Fruit fly (Drosophila melanogaster) whole organism, wandering third instar larva: Measurements from ENCODE around the gene CG34433.

Experiments
- Abd-B ChIP-seq: fragments of >200 bp; optimal IDR thresholded peaks from 2 replicates; lab custom pipeline; 2017; ENCODE audit warnings: missing biosample characterization, missing genetic modification characterization
- CG32264 ChIP-seq: fragments of 200-800 bp; sonication (Bioruptor generic); optimal IDR thresholded peaks from 2 replicates; lab custom pipeline; 2016; ENCODE audit warnings: missing biosample characterization, missing genetic modification characterization
- CG9705 ChIP-seq: fragments of 200-800 bp; sonication (Bioruptor generic); optimal IDR thresholded peaks from 2 replicates; lab custom pipeline; 2018; ENCODE audit warnings: missing biosample characterization, mild to moderate bottlenecking, missing genetic modification characterization
- CrebA ChIP-seq: fragments of 200-800 bp; sonication (Bioruptor generic); optimal IDR thresholded peaks from 2 replicates; lab custom pipeline; 2016; ENCODE audit warnings: missing biosample characterization, mild to moderate bottlenecking, missing genetic modification characterization, borderline replicate concordance
- Dfd ChIP-seq: fragments of >200 bp; optimal IDR thresholded peaks from 2 replicates; lab custom pipeline; 2017; ENCODE audit warnings: missing biosample characterization, missing genetic modification characterization
- Dif ChIP-seq: fragments of 200-275, 200-300 bp; sonication (Bioruptor generic); optimal IDR thresholded peaks from 2 replicates; lab custom pipeline; 2018; ENCODE audit warnings: missing biosample characterization, missing genetic modification characterization; ENCODE audit not compliant: partially characterized antibody
- GATAd ChIP-seq: sonication (Bioruptor generic); optimal IDR thresholded peaks from 2 replicates; lab custom pipeline; 2016; ENCODE audit warnings: missing biosample characterization, missing genetic modification characterization
- HLH106 ChIP-seq: fragments of 200-800 bp; optimal IDR thresholded peaks from 3 replicates; lab custom pipeline; 2019; ENCODE audit warnings: missing biosample characterization, mild to moderate bottlenecking, missing genetic modification characterization, moderate library complexity
- Hnf4 ChIP-seq: fragments of 200-800 bp; sonication (Bioruptor generic); optimal IDR thresholded peaks from 2 replicates; lab custom pipeline; 2016; ENCODE audit warnings: missing biosample characterization, mild to moderate bottlenecking, missing genetic modification characterization
- Hr78 ChIP-seq: fragments of >200 bp; optimal IDR thresholded peaks from 2 replicates; lab custom pipeline; 2017; ENCODE audit warnings: missing biosample characterization, missing genetic modification characterization
- Hr83 ChIP-seq: fragments of 200-300 bp; sonication (Bioruptor generic); optimal IDR thresholded peaks from 2 replicates; lab custom pipeline; 2016; ENCODE audit warnings: missing biosample characterization, mild to moderate bottlenecking, missing genetic modification characterization, moderate library complexity; ENCODE audit not compliant: poor library complexity, severe bottlenecking
- Jra ChIP-seq: sonication (Bioruptor generic); optimal IDR thresholded peaks from 2 replicates; lab custom pipeline; 2016; ENCODE audit warnings: missing biosample characterization, missing genetic modification characterization
- Mio ChIP-seq: sonication (Bioruptor generic); optimal IDR thresholded peaks from 2 replicates; lab custom pipeline; 2016; ENCODE audit warnings: missing biosample characterization, missing genetic modification characterization
- N ChIP-seq: fragments of >200 bp; optimal IDR thresholded peaks from 2 replicates; lab custom pipeline; 2018; ENCODE audit warnings: missing biosample characterization, missing external identifiers, missing genetic modification characterization
- OdsH ChIP-seq: fragments of 200-800 bp; sonication (Bioruptor generic); optimal IDR thresholded peaks from 2 replicates; lab custom pipeline; 2016; ENCODE audit warnings: missing biosample characterization, mild to moderate bottlenecking, missing genetic modification characterization
- Rel ChIP-seq, 2 experiments: fragments of 200-800 bp; sonication (Bioruptor generic) in 1 of 2; optimal IDR thresholded peaks; 2 replicates in 1 of 2; 3 replicates in 1 of 2; lab custom pipeline; 2016 to 2019; ENCODE audit warnings: mild to moderate bottlenecking in 2 of 2, missing biosample characterization in 2 of 2, missing genetic modification characterization in 2 of 2, moderate library complexity in 1 of 2
- Sp1 ChIP-seq: fragments of 200-800 bp; sonication (Bioruptor generic); optimal IDR thresholded peaks from 3 replicates; lab custom pipeline; 2019; ENCODE audit warnings: missing biosample characterization, mild to moderate bottlenecking, missing genetic modification characterization, moderate library complexity
- Vsx2 ChIP-seq: fragments of 200-300, 225-300 bp; sonication (Bioruptor generic); optimal IDR thresholded peaks from 2 replicates; lab custom pipeline; 2018; ENCODE audit warnings: missing biosample characterization, missing genetic modification characterization; ENCODE audit not compliant: partially characterized antibody
- br ChIP-seq: fragments of 200-800 bp; sonication (Bioruptor generic); optimal IDR thresholded peaks from 2 replicates; lab custom pipeline; 2016; ENCODE audit warnings: missing biosample characterization, missing genetic modification characterization
- brk ChIP-seq: fragments of 200-800 bp; sonication (Bioruptor generic); optimal IDR thresholded peaks from 2 replicates; lab custom pipeline; 2016; ENCODE audit warnings: missing biosample characterization, mild to moderate bottlenecking, missing genetic modification characterization
- dl ChIP-seq, 2 experiments: fragments of 175-275, 200-275 bp in 1 of 2; fragments of 200-275 bp in 1 of 2; sonication (Bioruptor generic); optimal IDR thresholded peaks; lab custom pipeline; 2018; ENCODE audit warnings: mild to moderate bottlenecking in 2 of 2, missing biosample characterization in 2 of 2, missing genetic modification characterization in 2 of 2, moderate library complexity in 2 of 2; ENCODE audit not compliant: partially characterized antibody in 2 of 2, insufficient read depth in 1 of 2
- dmrt93B ChIP-seq: fragments of 200-800 bp; sonication (Bioruptor generic); optimal IDR thresholded peaks from 2 replicates; lab custom pipeline; 2018; ENCODE audit warnings: missing biosample characterization, mild to moderate bottlenecking, missing genetic modification characterization
- dsf ChIP-seq: sonication (Bioruptor generic); optimal IDR thresholded peaks from 2 replicates; lab custom pipeline; 2016; ENCODE audit warnings: missing biosample characterization, missing genetic modification characterization, borderline replicate concordance
- ey ChIP-seq: fragments of 200-800 bp; sonication (Bioruptor generic); optimal IDR thresholded peaks from 2 replicates; lab custom pipeline; 2016; ENCODE audit warnings: missing biosample characterization, missing genetic modification characterization
- foxo ChIP-seq, 2 experiments: fragments of 200-800 bp; sonication (Bioruptor generic); optimal IDR thresholded peaks; 2 replicates in 1 of 2; 3 replicates in 1 of 2; lab custom pipeline; 2016 to 2017; ENCODE audit warnings: missing biosample characterization in 2 of 2, missing genetic modification characterization in 2 of 2
- fru ChIP-seq: fragments of 200-800 bp; sonication (Bioruptor generic); optimal IDR thresholded peaks from 3 replicates; lab custom pipeline; 2016; ENCODE audit warnings: missing biosample characterization, mild to moderate bottlenecking, missing genetic modification characterization
- h ChIP-seq: fragments of 200-800 bp; sonication (Bioruptor generic); optimal IDR thresholded peaks from 3 replicates; lab custom pipeline; 2016; ENCODE audit warnings: missing biosample characterization, mild to moderate bottlenecking, missing genetic modification characterization
- jim ChIP-seq: fragments of 175-275, 200-325 bp; sonication (Bioruptor generic); optimal IDR thresholded peaks from 2 replicates; lab custom pipeline; 2016; ENCODE audit warnings: missing biosample characterization, mild to moderate bottlenecking, missing genetic modification characterization
- lola ChIP-seq: fragments of >200 bp; optimal IDR thresholded peaks from 2 replicates; lab custom pipeline; 2017; ENCODE audit warnings: missing biosample characterization, missing genetic modification characterization
- pan ChIP-seq: fragments of >200 bp; optimal IDR thresholded peaks from 2 replicates; lab custom pipeline; 2017
- psq ChIP-seq: fragments of 200-800 bp; sonication (Bioruptor generic); optimal IDR thresholded peaks from 3 replicates; lab custom pipeline; 2017; ENCODE audit warnings: missing biosample characterization, mild to moderate bottlenecking, missing genetic modification characterization, moderate library complexity
- rgr ChIP-seq: fragments of 200-800 bp; sonication (Bioruptor generic); optimal IDR thresholded peaks from 3 replicates; lab custom pipeline; 2016; ENCODE audit warnings: missing biosample characterization, mild to moderate bottlenecking, missing genetic modification characterization
- sage ChIP-seq: fragments of 200-800 bp; sonication (Bioruptor generic); optimal IDR thresholded peaks from 2 replicates; lab custom pipeline; 2016; ENCODE audit warnings: missing biosample characterization, mild to moderate bottlenecking, missing genetic modification characterization
- sv ChIP-seq: fragments of 200-800 bp; sonication (Bioruptor generic); optimal IDR thresholded peaks from 3 replicates; lab custom pipeline; 2016; ENCODE audit warnings: missing biosample characterization, missing genetic modification characterization
- tai ChIP-seq: sonication (Bioruptor generic); optimal IDR thresholded peaks from 2 replicates; lab custom pipeline; 2016; ENCODE audit warnings: missing biosample characterization, missing genetic modification characterization
- usp ChIP-seq: fragments of >200 bp; optimal IDR thresholded peaks from 2 replicates; lab custom pipeline; 2017; ENCODE audit warnings: missing biosample characterization, missing genetic modification characterization
- woc ChIP-seq: sonication (Bioruptor generic); optimal IDR thresholded peaks from 2 replicates; lab custom pipeline; 2016; ENCODE audit warnings: missing biosample characterization, mild to moderate bottlenecking, missing genetic modification characterization

The CG34433 gene

dm6 chr3R:30648451-30648850 is 1.3 kb upstream of the CG34433 start, which contains the start of gene PH4alphaPV:
TSS of gene PH4alphaPV (minus strand) at chr3R:30648551.
- TF ChIP-seq psq (no peak), sv (GFP tag; lab: Kevin White, UChicago) (no peak), GATAd (GFP tag; lab: Kevin White, UChicago) (no peak)

DNA sequence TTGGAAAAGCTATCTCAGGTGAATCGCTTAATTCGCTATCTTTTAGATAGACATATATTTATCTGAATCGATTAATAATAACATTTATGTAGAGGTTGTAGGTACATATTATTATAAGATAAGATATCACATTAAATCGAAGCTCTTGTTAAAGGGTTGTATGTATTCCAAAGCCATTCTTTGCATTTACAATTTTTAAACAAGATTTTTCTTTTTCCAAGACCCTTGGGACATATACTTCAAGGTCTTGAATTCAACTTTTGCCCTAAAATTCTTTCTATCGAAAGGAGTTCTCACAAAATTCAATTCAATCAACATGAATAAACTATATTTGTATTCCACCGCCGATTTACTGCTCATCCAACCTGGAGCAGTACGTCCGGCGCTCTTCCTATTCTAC is 910 bp upstream of the CG34433 start, which contains the start of gene CG34432:
Gene CG34432 (plus strand): TSS at position 301 of the 400 bp plus-strand sequence.
- TF ChIP-seq Mio (GFP tag; lab: Kevin White, UChicago) (no peak), psq (no peak), Rel (GFP tag; optimal IDR thresholded peaks at IDR 0.05; lab: Kevin White, UChicago) (no peak), Rel (tag; optimal IDR thresholded peaks at IDR 0.05; lab: Kevin White, UChicago) (no peak), N (no peak)

DNA sequence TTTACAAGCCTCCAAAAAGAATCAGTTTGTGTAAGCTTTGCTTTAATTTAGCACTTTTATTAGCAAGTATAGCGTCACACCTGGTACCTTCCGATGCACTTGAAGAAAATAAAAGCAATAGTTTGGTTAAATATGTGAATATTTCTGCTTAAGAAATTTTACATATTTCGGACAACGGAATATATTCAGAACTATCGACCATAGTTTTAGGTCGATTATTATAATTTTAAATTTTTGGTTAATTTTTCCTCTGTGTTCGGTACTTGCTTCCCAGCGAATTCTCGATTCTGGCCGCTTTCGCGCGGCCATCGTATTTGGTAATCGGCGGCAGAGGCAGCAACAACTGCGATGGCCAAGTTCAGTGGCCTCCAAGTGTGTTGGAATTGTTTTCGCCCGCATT is 39.9 kb downstream of the CG34433 start:
- TF ChIP-seq psq, result no peak
- peak; percentile 26 for TF ChIP-seq rgr (GFP tag; lab: Kevin White, UChicago)
- TF ChIP-seq sv (GFP tag; lab: Kevin White, UChicago), result no peak
- no peak for TF ChIP-seq tai (GFP tag; lab: Kevin White, UChicago)
- no peak for TF ChIP-seq Rel (GFP tag; optimal IDR thresholded peaks at IDR 0.05; lab: Kevin White, UChicago)
- TF ChIP-seq Rel (tag; optimal IDR thresholded peaks at IDR 0.05; lab: Kevin White, UChicago), result peak; percentile 5
- TF ChIP-seq N, result no peak
- TF ChIP-seq dl (GFP tag; optimal IDR thresholded peaks at IDR 0.05; lab: Kevin White, UChicago; ENCODE audit: insufficient read depth in 1 of 2, partially characterized antibody in 2 of 2), result no peak
- TF ChIP-seq Dfd (GFP tag; lab: Kevin White, UChicago), result no peak
- TF ChIP-seq dmrt93B (GFP tag; lab: Kevin White, UChicago), result peak; percentile 38
- TF ChIP-seq HLH106 (tag; lab: Kevin White, UChicago), result peak; percentile 86
- peak; percentile 31 for TF ChIP-seq br (GFP tag; lab: Kevin White, UChicago)
- no peak for TF ChIP-seq lola
- no peak for TF ChIP-seq jim (GFP tag; lab: Kevin White, UChicago)
- TF ChIP-seq Hnf4 (GFP tag; lab: Kevin White, UChicago), result peak; percentile 28
- peak; percentile 42 for TF ChIP-seq sage (GFP tag; lab: Kevin White, UChicago)
- TF ChIP-seq CrebA (GFP tag; lab: Kevin White, UChicago), result no peak
- peak; percentile 52 for TF ChIP-seq CG32264 (GFP tag; lab: Kevin White, UChicago)
- TF ChIP-seq Mio (GFP tag; lab: Kevin White, UChicago), result no peak
- TF ChIP-seq ey (GFP tag; lab: Kevin White, UChicago), result peak; percentile 31
- no peak for TF ChIP-seq Hr78 (GFP tag; lab: Kevin White, UChicago)
- no peak for TF ChIP-seq pan (lab: Kevin White, UChicago)
- peak; percentile 88 for TF ChIP-seq h (GFP tag; lab: Kevin White, UChicago)
- TF ChIP-seq woc (GFP tag; lab: Kevin White, UChicago), result no peak
- peak; percentile 59 for TF ChIP-seq CG9705 (GFP tag; lab: Kevin White, UChicago)
- peak; percentile 44 for TF ChIP-seq Sp1 (GFP tag; lab: Kevin White, UChicago)
- TF ChIP-seq Dif (GFP tag; lab: Kevin White, UChicago), result no peak
- TF ChIP-seq OdsH (GFP tag; lab: Kevin White, UChicago), result peak; percentile 2
- TF ChIP-seq foxo (GFP tag; optimal IDR thresholded peaks at IDR 0.05; lab: Kevin White, UChicago), result peak in 1 of 2 experiments; percentile 80
- no peak for TF ChIP-seq usp (GFP tag; lab: Kevin White, UChicago)
- TF ChIP-seq fru (GFP tag; lab: Kevin White, UChicago), result peak; percentile 81
- TF ChIP-seq, all 38 proteins: peak for 15

DNA sequence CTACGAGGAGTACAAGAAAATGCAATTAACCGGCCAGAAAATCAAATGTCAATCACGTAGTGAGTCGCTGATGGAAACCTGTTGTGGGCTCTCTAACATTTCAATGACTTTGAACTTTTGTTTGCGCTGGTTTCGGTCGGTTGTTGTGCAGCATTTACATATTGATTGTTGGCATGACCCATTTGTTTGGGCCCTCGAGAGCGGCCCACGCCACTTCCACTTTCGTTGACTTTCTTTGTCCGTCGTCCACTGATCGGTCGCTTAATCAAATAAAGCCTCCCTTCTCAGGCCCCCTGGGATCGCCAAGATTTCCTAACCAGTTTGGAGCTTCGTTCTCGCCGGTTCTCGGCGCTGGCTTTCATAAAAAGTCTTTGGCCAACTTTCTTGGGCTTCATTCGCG is 40.5 kb downstream of the CG34433 start, which contains the start of gene Spn100A:
Gene Spn100A (plus strand): TSS at position 392 of the 400 bp plus-strand sequence.
- TF ChIP-seq OdsH (GFP tag; lab: Kevin White, UChicago) (no peak), ey (GFP tag; lab: Kevin White, UChicago) (no peak)

DNA sequence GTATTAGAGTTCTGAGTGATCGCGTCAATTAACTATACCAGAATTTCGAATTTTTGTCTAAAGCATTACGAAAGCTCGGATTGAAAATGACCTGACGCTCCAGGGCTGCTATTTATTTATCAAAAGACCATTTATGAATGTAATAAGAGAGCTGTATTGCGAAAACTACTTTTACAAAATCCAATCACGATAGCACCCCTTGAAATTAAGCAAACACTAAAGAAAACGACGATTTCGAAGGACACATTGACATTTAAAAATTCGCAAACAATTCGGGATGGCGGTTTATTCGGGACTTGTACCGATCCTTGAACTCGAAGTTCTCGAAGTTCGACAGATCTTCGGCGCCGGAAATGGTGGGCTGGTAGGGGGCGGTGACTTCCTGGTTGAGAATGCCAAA is 45.6 kb downstream of the CG34433 start, which contains the start of gene CG12069:
Gene CG12069 (minus strand): TSS at position 101 of the 400 bp plus-strand sequence.
- TF ChIP-seq OdsH (GFP tag; lab: Kevin White, UChicago), result no peak
- TF ChIP-seq fru (GFP tag; lab: Kevin White, UChicago), result no peak
- TF ChIP-seq jim (GFP tag; lab: Kevin White, UChicago), result no peak
- TF ChIP-seq foxo (GFP tag; optimal IDR thresholded peaks at IDR 0.05; lab: Kevin White, UChicago), result no peak
- TF ChIP-seq CG32264 (GFP tag; lab: Kevin White, UChicago), result no peak
- no peak for TF ChIP-seq Jra (GFP tag; lab: Kevin White, UChicago)
- TF ChIP-seq Vsx2 (GFP tag; lab: Kevin White, UChicago), result no peak
- no peak for TF ChIP-seq dsf (GFP tag; lab: Kevin White, UChicago)
- no peak for TF ChIP-seq GATAd (GFP tag; lab: Kevin White, UChicago)
- TF ChIP-seq N, result no peak
- TF ChIP-seq woc (GFP tag; lab: Kevin White, UChicago), result no peak
- TF ChIP-seq Abd-B (GFP tag; lab: Kevin White, UChicago), result no peak
- no peak for TF ChIP-seq CG9705 (GFP tag; lab: Kevin White, UChicago)
- no peak for TF ChIP-seq dl (GFP tag; optimal IDR thresholded peaks at IDR 0.05; lab: Kevin White, UChicago; ENCODE audit: insufficient read depth in 1 of 2, partially characterized antibody in 2 of 2)
- no peak for TF ChIP-seq brk (GFP tag; lab: Kevin White, UChicago)
- no peak for TF ChIP-seq Hr83 (GFP tag; lab: Kevin White, UChicago)
- no peak for TF ChIP-seq lola
